Worm (Caenorhabditis elegans) whole organism, L4 larva: ENCODE data around the gene T16G1.4.
A peak's percentile ranks its signal among the peaks of the same experiment; 100 is the strongest.

Experiments used
- F49E8.2 ChIP-seq: sonication (generic microtip); optimal IDR thresholded peaks from 2 replicates; lab custom pipeline; 2016; ENCODE audit warnings: missing compliant biosample characterization, mild to moderate bottlenecking, missing genetic modification characterization, borderline replicate concordance
- fkh-10 ChIP-seq: fragments of 150-350 bp; optimal IDR thresholded peaks from 2 replicates; lab custom pipeline; 2014; ENCODE audit warnings: missing biosample characterization, missing genetic modification reagents, missing genetic modification characterization
- fos-1 ChIP-seq: fragments of 150-350 bp; optimal IDR thresholded peaks from 2 replicates; lab custom pipeline; 2014; ENCODE audit warnings: missing biosample characterization, missing genetic modification characterization
- lin-13 ChIP-seq: fragments of 150-350 bp; optimal IDR thresholded peaks from 2 replicates; lab custom pipeline; 2014; ENCODE audit warnings: missing biosample characterization, missing genetic modification reagents, missing genetic modification characterization
- mdl-1 ChIP-seq, 2 experiments: fragments of 150-350 bp in 1 of 2; sonication (generic microtip) in 1 of 2; optimal IDR thresholded peaks; 2 replicates each; lab custom pipeline; 2014 to 2017; ENCODE audit warnings: missing biosample characterization in 2 of 2, missing genetic modification characterization in 2 of 2
- nhr-28 ChIP-seq: fragments of 150-350 bp; optimal IDR thresholded peaks from 2 replicates; lab custom pipeline; 2014; ENCODE audit warnings: missing biosample characterization, missing genetic modification characterization
- unc-62 ChIP-seq, 3 experiments: fragments of 150-350 bp in 1 of 3; sonication (generic microtip); optimal IDR thresholded peaks in 2 of 3; peaks in 1 of 3; 1 replicate in 1 of 3; 2 replicates in 2 of 3; lab custom pipeline; 2014 to 2017; ENCODE audit warnings: missing biosample characterization in 3 of 3, missing genetic modification characterization in 3 of 3, missing genetic modification reagents in 3 of 3, missing genotype in 1 of 3
- zag-1 ChIP-seq: fragments of 150-350 bp; optimal IDR thresholded peaks from 2 replicates; lab custom pipeline; 2014; ENCODE audit warnings: missing biosample characterization, missing genetic modification characterization
- zfp-2 ChIP-seq: sonication (generic microtip); optimal IDR thresholded peaks from 2 replicates; lab custom pipeline; 2016; ENCODE audit warnings: mild to moderate bottlenecking, missing genetic modification characterization, missing compliant biosample characterization

DNA sequence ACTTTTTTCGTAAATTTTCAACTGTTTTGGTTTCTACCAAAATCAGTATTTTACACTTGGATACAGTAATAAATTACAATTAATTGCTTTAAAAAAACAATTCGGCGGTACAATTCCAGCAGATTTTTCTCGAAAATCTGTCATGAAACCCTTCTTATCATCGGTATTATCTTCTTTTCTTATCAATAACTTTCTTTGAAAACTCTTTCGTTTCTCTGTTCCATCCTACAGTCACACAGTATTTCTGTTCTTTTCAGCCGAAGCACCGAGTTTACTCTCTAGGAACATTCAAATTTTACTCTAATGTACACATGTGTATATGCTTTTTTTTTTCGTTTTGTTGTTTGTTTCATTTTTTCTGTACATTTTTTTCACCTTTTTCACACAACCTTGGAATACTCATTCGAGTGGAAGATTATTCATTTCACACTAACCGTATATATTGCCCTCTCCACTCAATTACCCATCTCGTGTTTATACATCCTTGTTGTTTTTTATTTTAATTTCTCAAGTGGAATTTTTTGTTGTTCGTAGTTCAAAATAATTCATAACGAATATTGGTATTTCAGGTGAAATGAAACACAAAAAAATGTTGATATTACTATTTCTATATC is 32.0 kb downstream of the T16G1.4 start, which contains the start of gene nid-1:
- no peak for TF ChIP-seq mdl-1 (tag; optimal IDR thresholded peaks at IDR 0.05; lab: Kevin White, UChicago)
- no peak for TF ChIP-seq F49E8.2 (tag; lab: Kevin White, UChicago)
- TF ChIP-seq fos-1 (tag; lab: Kevin White, UChicago) = no peak
- peak; percentile 51 for TF ChIP-seq nhr-28
- TF ChIP-seq lin-13 (GFP tag; lab: Kevin White, UChicago) = no peak
- TF ChIP-seq fkh-10 (GFP tag; lab: Kevin White, UChicago) = no peak
- peak in 1 of 2 experiments; percentile 29 for TF ChIP-seq unc-62 (GFP tag; optimal IDR thresholded peaks at IDR 0.05 in 1 of 2; lab: Kevin White, UChicago)
- TF ChIP-seq unc-62 (tag; optimal IDR thresholded peaks at IDR 0.05; lab: Kevin White, UChicago) = no peak
- TF ChIP-seq zfp-2 = no peak
- no peak for TF ChIP-seq zag-1 (tag; lab: Kevin White, UChicago)
